Worm (Caenorhabditis elegans) whole organism, young adult: ENCODE results near the gene npr-40.

Experiments
- B0336.3 ChIP-seq: fragments of 200-800 bp; sonication (Bioruptor generic); IDR thresholded peaks from 2 replicates; pipeline ENCODE4 v1.3.6; 2022; ENCODE audit warnings: missing genetic modification characterization, missing compliant biosample characterization
- F23B12.7 ChIP-seq: sonication (generic microtip); optimal IDR thresholded peaks from 2 replicates; lab custom pipeline; 2017; ENCODE audit warnings: missing genetic modification characterization, mild to moderate bottlenecking, missing compliant biosample characterization, antibody characterized with exemption, moderate library complexity; ENCODE audit not compliant: insufficient read depth
- F39B2.1 ChIP-seq: fragments of 200-800 bp; sonication (Bioruptor generic); IDR thresholded peaks from 2 replicates; pipeline ENCODE4 v1.3.6; 2022; ENCODE audit warnings: missing genetic modification reagents, missing genetic modification characterization, missing compliant biosample characterization
- F49E8.2 ChIP-seq: sonication (generic microtip); optimal IDR thresholded peaks from 3 replicates; lab custom pipeline; 2017; ENCODE audit warnings: missing genetic modification characterization, mild to moderate bottlenecking, missing compliant biosample characterization, antibody characterized with exemption, moderate library complexity; ENCODE audit not compliant: insufficient read depth
- K11D2.4 ChIP-seq: fragments of 200-800 bp; sonication (Bioruptor generic); IDR thresholded peaks from 2 replicates; pipeline ENCODE4 v1.3.6; 2022; ENCODE audit warnings: missing genetic modification reagents, missing genetic modification characterization, missing compliant biosample characterization
- Y53G8AR.9 ChIP-seq: fragments of 200-800 bp; sonication (Bioruptor generic); conservative IDR thresholded peaks from 2 replicates; pipeline ENCODE4 v1.3.6; 2022; ENCODE audit warnings: missing genetic modification reagents, missing genetic modification characterization, missing compliant biosample characterization
- Y79H2A.3 ChIP-seq: fragments of 200-800 bp; sonication (Bioruptor generic); conservative IDR thresholded peaks from 2 replicates; pipeline ENCODE4 v1.3.6; 2022; ENCODE audit warnings: missing genetic modification reagents, missing genetic modification characterization, missing compliant biosample characterization
- ama-1 ChIP-seq, 3 experiments: fragments of 150-350 bp in 1 of 3; sonication (generic microtip) in 2 of 3; optimal IDR thresholded peaks; 2 replicates each; lab custom pipeline; 2014 to 2018; ENCODE audit warnings: missing biosample characterization in 2 of 3, missing genetic modification characterization in 2 of 3, missing genetic modification reagents in 2 of 3
- atf-7 ChIP-seq: sonication (generic microtip); optimal IDR thresholded peaks from 2 replicates; lab custom pipeline; 2017; ENCODE audit warnings: mild to moderate bottlenecking, missing genetic modification characterization, missing compliant biosample characterization
- attf-5 ChIP-seq: fragments of 200-800 bp; sonication (Bioruptor generic); optimal IDR thresholded peaks from 2 replicates; lab custom pipeline; 2018; ENCODE audit warnings: mild to moderate bottlenecking, missing genetic modification characterization, missing compliant biosample characterization
- cebp-1 ChIP-seq, 2 experiments: fragments of 200-800 bp in 1 of 2; sonication (Bioruptor generic) in 1 of 2; sonication (generic microtip) in 1 of 2; IDR thresholded peaks in 1 of 2; optimal IDR thresholded peaks in 1 of 2; 2 replicates each; pipeline versions ENCODE4 v1.3.6 to Lab custom; 2017 to 2022; ENCODE audit warnings: missing compliant biosample characterization in 2 of 2, missing genetic modification characterization in 2 of 2, mild to moderate bottlenecking in 1 of 2, missing genetic modification reagents in 1 of 2, moderate library complexity in 1 of 2
- cebp-2 ChIP-seq: fragments of 200-800 bp; sonication (Bioruptor generic); IDR thresholded peaks from 2 replicates; pipeline ENCODE4 v1.3.6; 2022; ENCODE audit warnings: missing genetic modification characterization, missing compliant biosample characterization
- ceh-100 ChIP-seq: fragments of 200-800 bp; sonication (Bioruptor generic); IDR thresholded peaks from 2 replicates; pipeline ENCODE4 v1.3.6; 2022; ENCODE audit warnings: missing genetic modification reagents, missing genetic modification characterization, missing compliant biosample characterization
- ceh-27 ChIP-seq: fragments of 200-800 bp; sonication (Bioruptor generic); optimal IDR thresholded peaks from 2 replicates; lab custom pipeline; 2018; ENCODE audit warnings: mild to moderate bottlenecking, missing genetic modification characterization, moderate library complexity, missing compliant biosample characterization
- ceh-40 ChIP-seq: fragments of 200-800 bp; sonication (Bioruptor generic); IDR thresholded peaks from 2 replicates; pipeline ENCODE4 v1.3.6; 2022; ENCODE audit warnings: missing genetic modification characterization, missing compliant biosample characterization
- ceh-79 ChIP-seq: sonication (generic microtip); optimal IDR thresholded peaks from 2 replicates; lab custom pipeline; 2017; ENCODE audit warnings: mild to moderate bottlenecking, missing genetic modification characterization, missing compliant biosample characterization
- ceh-91 ChIP-seq: fragments of 200-800 bp; sonication (Bioruptor generic); IDR thresholded peaks from 2 replicates; pipeline ENCODE4 v1.3.6; 2022; ENCODE audit warnings: missing genetic modification reagents, missing genetic modification characterization, missing compliant biosample characterization
- dpff-1 ChIP-seq: sonication (generic microtip); optimal IDR thresholded peaks from 2 replicates; lab custom pipeline; 2017; ENCODE audit warnings: mild to moderate bottlenecking, missing genetic modification characterization, missing compliant biosample characterization
- efl-1 ChIP-seq: fragments of 150-350 bp; optimal IDR thresholded peaks from 2 replicates; lab custom pipeline; 2014; ENCODE audit warnings: missing biosample characterization, missing genetic modification reagents, missing genetic modification characterization
- ekl-4 ChIP-seq: fragments of 200-800 bp; sonication (Bioruptor generic); IDR thresholded peaks from 2 replicates; pipeline ENCODE4 v1.3.6; 2022; ENCODE audit warnings: missing genetic modification reagents, missing genetic modification characterization, missing compliant biosample characterization
- gei-17 ChIP-seq: fragments of 200-800 bp; sonication (Bioruptor generic); optimal IDR thresholded peaks from 2 replicates; lab custom pipeline; 2018; ENCODE audit warnings: mild to moderate bottlenecking, missing genetic modification characterization, missing compliant biosample characterization
- let-526 ChIP-seq: fragments of 200-800 bp; sonication (Bioruptor generic); IDR thresholded peaks from 2 replicates; pipeline ENCODE4 v1.3.6; 2022; ENCODE audit warnings: missing genetic modification reagents, missing genetic modification characterization, missing compliant biosample characterization
- let-607 ChIP-seq, 2 experiments: fragments of 200-800 bp in 1 of 2; sonication (Bioruptor generic) in 1 of 2; sonication (generic microtip) in 1 of 2; optimal IDR thresholded peaks; 2 replicates each; lab custom pipeline; 2016 to 2018; ENCODE audit warnings: mild to moderate bottlenecking in 2 of 2, missing compliant biosample characterization in 2 of 2, missing genetic modification characterization in 2 of 2, moderate library complexity in 2 of 2, missing genotype in 1 of 2
- lin-26 ChIP-seq: fragments of 200-800 bp; sonication (Bioruptor generic); IDR thresholded peaks from 2 replicates; pipeline ENCODE4 v1.3.6; 2022; ENCODE audit warnings: missing genetic modification reagents, missing genetic modification characterization, missing compliant biosample characterization
- lin-35 ChIP-seq, 3 experiments: fragments of 150-350 bp in 2 of 3; sonication (generic microtip) in 1 of 3; optimal IDR thresholded peaks; 2 replicates each; lab custom pipeline; 2014 to 2018; ENCODE audit warnings: missing biosample characterization in 3 of 3, missing genetic modification characterization in 3 of 3, missing genetic modification reagents in 3 of 3
- lin-54 ChIP-seq: fragments of 200-800 bp; sonication (Bioruptor generic); optimal IDR thresholded peaks from 2 replicates; lab custom pipeline; 2018; ENCODE audit warnings: mild to moderate bottlenecking, missing genetic modification characterization, missing compliant biosample characterization
- madf-6 ChIP-seq: fragments of 200-800 bp; sonication (Bioruptor generic); IDR thresholded peaks from 2 replicates; pipeline ENCODE4 v1.3.6; 2022; ENCODE audit warnings: missing genetic modification reagents, missing genetic modification characterization, missing compliant biosample characterization
- mcd-1 ChIP-seq: fragments of 200-800 bp; sonication (Bioruptor generic); IDR thresholded peaks from 2 replicates; pipeline ENCODE4 v1.3.6; 2022; ENCODE audit warnings: missing genetic modification reagents, missing genetic modification characterization, missing compliant biosample characterization
- mes-4 ChIP-seq: sonication (generic microtip); optimal IDR thresholded peaks from 2 replicates; lab custom pipeline; 2016; ENCODE audit warnings: missing genotype, missing genetic modification characterization, missing compliant biosample characterization
- nfya-2 ChIP-seq: fragments of 200-800 bp; sonication (Bioruptor generic); IDR thresholded peaks from 2 replicates; pipeline ENCODE4 v1.3.6; 2022; ENCODE audit warnings: missing genetic modification reagents, missing genetic modification characterization, missing compliant biosample characterization
- nfyb-1 ChIP-seq: fragments of 200-800 bp; sonication (Bioruptor generic); IDR thresholded peaks from 2 replicates; pipeline ENCODE4 v1.3.6; 2022; ENCODE audit warnings: missing genetic modification reagents, missing genetic modification characterization, missing compliant biosample characterization
- nhr-80 ChIP-seq: sonication (generic microtip); optimal IDR thresholded peaks from 2 replicates; lab custom pipeline; 2016; ENCODE audit warnings: missing genetic modification characterization, missing compliant biosample characterization
- pha-4 ChIP-seq: fragments of 150-350 bp; sonication (generic microtip); optimal IDR thresholded peaks from 2 replicates; lab custom pipeline; 2014; ENCODE audit warnings: missing biosample characterization, missing genetic modification reagents, missing genetic modification characterization
- rec-8 ChIP-seq, 2 experiments: sonication (generic microtip); optimal IDR thresholded peaks; 2 replicates each; lab custom pipeline; 2016; ENCODE audit warnings: mild to moderate bottlenecking in 2 of 2, missing genetic modification characterization in 2 of 2, missing genetic modification reagents in 2 of 2, missing genotype in 2 of 2, missing biosample characterization in 1 of 2, missing compliant biosample characterization in 1 of 2, moderate library complexity in 1 of 2
- repo-1 ChIP-seq: sonication (generic microtip); optimal IDR thresholded peaks from 2 replicates; lab custom pipeline; 2017; ENCODE audit warnings: mild to moderate bottlenecking, missing genetic modification characterization, missing compliant biosample characterization
- snpc-1.3 ChIP-seq: sonication (generic microtip); optimal IDR thresholded peaks from 2 replicates; lab custom pipeline; 2017; ENCODE audit warnings: missing genetic modification characterization, mild to moderate bottlenecking, missing compliant biosample characterization, antibody characterized with exemption, moderate library complexity, missing genotype, missing genetic modification reagents; ENCODE audit not compliant: insufficient read depth
- somi-1 ChIP-seq: fragments of 200-800 bp; sonication (Bioruptor generic); optimal IDR thresholded peaks from 2 replicates; lab custom pipeline; 2018; ENCODE audit warnings: mild to moderate bottlenecking, missing genetic modification characterization, missing compliant biosample characterization
- sptf-2 ChIP-seq: fragments of 200-800 bp; sonication (Bioruptor generic); optimal IDR thresholded peaks from 2 replicates; lab custom pipeline; 2018; ENCODE audit warnings: mild to moderate bottlenecking, missing genetic modification characterization, missing compliant biosample characterization
- tbp1 ChIP-seq: fragments of 200-800 bp; sonication (Bioruptor generic); optimal IDR thresholded peaks from 2 replicates; lab custom pipeline; 2018; ENCODE audit warnings: mild to moderate bottlenecking, missing genetic modification characterization, missing compliant biosample characterization
- zfh-2 ChIP-seq: fragments of 200-800 bp; sonication (Bioruptor generic); conservative IDR thresholded peaks from 2 replicates; pipeline ENCODE4 v1.3.6; 2022; ENCODE audit warnings: missing genetic modification reagents, missing genetic modification characterization, missing compliant biosample characterization
- ztf-22 ChIP-seq: fragments of 200-800 bp; sonication (Bioruptor generic); optimal IDR thresholded peaks from 2 replicates; lab custom pipeline; 2018; ENCODE audit warnings: mild to moderate bottlenecking, missing genetic modification characterization, moderate library complexity, missing compliant biosample characterization
- ztf-26 ChIP-seq: sonication (generic microtip); optimal IDR thresholded peaks from 2 replicates; lab custom pipeline; 2017; ENCODE audit warnings: missing genetic modification characterization, missing compliant biosample characterization
- ztf-28 ChIP-seq: fragments of 200-800 bp; sonication (Bioruptor generic); IDR thresholded peaks from 2 replicates; pipeline ENCODE4 v1.3.6; 2022; ENCODE audit warnings: missing genetic modification reagents, missing genetic modification characterization, missing compliant biosample characterization

Gene npr-40

ce11 chrX:14946217-14946463, 27.5 kb downstream of the npr-40 start, which contains the start of gene mrp-5:
mrp-5 (minus strand) TSS chrX:14946317.
- no peak for TF ChIP-seq lin-54 (GFP tag; lab: Kevin White, UChicago)
- TF ChIP-seq attf-5 (GFP tag; lab: Kevin White, UChicago), result no peak
- TF ChIP-seq tbp1 (GFP tag; lab: Kevin White, UChicago), result no peak
- TF ChIP-seq ztf-26 (tag; lab: Kevin White, UChicago), result no peak
- TF ChIP-seq nhr-80 (tag; lab: Kevin White, UChicago), result no peak
- TF ChIP-seq F49E8.2 (tag; lab: Kevin White, UChicago), result no peak
- TF ChIP-seq gei-17 (GFP tag; lab: Kevin White, UChicago), result no peak
- TF ChIP-seq K11D2.4 (GFP tag; lab: Robert Waterston, UW), result no peak
- TF ChIP-seq ceh-27, result no peak
- no peak for TF ChIP-seq ceh-91 (GFP tag; lab: Robert Waterston, UW)
- TF ChIP-seq ekl-4 (GFP tag; lab: Robert Waterston, UW), result no peak
- TF ChIP-seq efl-1 (GFP tag; lab: Kevin White, UChicago), result no peak
- TF ChIP-seq ceh-40, result no peak
- no peak for TF ChIP-seq pha-4 (tag; lab: Kevin White, UChicago)
- no peak for TF ChIP-seq F23B12.7 (tag; lab: Kevin White, UChicago)
- no peak for TF ChIP-seq zfh-2 (GFP tag; lab: Robert Waterston, UW)

- TF ChIP-seq Y53G8AR.9 (GFP tag; lab: Robert Waterston, UW) (no peak), lin-26 (GFP tag; lab: Robert Waterston, UW) (no peak), ama-1 (optimal IDR thresholded peaks at IDR 0.05; lab: Kevin White, UChicago) (no peak), ama-1 (GFP tag; optimal IDR thresholded peaks at IDR 0.05; lab: Kevin White, UChicago) (no peak), ztf-22 (peak; percentile 49), rec-8 (tag; optimal IDR thresholded peaks at IDR 0.05; lab: Kevin White, UChicago) (no peak), ceh-100 (no peak), dpff-1 (no peak), attf-5 (GFP tag; lab: Kevin White, UChicago) (peak; percentile 32), sptf-2 (GFP tag; lab: Kevin White, UChicago) (peak; percentile 31), ceh-91 (GFP tag; lab: Robert Waterston, UW) (no peak), madf-6 (GFP tag; lab: Robert Waterston, UW) (no peak), F39B2.1 (GFP tag; lab: Robert Waterston, UW) (no peak), nfya-2 (no peak), atf-7 (tag; lab: Kevin White, UChicago) (no peak), mcd-1 (GFP tag; lab: Robert Waterston, UW) (peak; percentile 75), repo-1 (tag; lab: Kevin White, UChicago) (no peak), ceh-27 (peak; percentile 36), B0336.3 (GFP tag; lab: Robert Waterston, UW) (no peak; the same call in 1 of the 2 replicates), let-526 (GFP tag; lab: Robert Waterston, UW) (0 out of 2 replicates have a peak, but pooled peaks have one; percentile 38), let-607 (tag; optimal IDR thresholded peaks at IDR 0.05; lab: Kevin White, UChicago) (peak; percentile 47 to 51), Y79H2A.3 (GFP tag; lab: Robert Waterston, UW) (no peak), lin-35 (GFP tag; optimal IDR thresholded peaks at IDR 0.05; lab: Kevin White, UChicago) (no peak), mes-4 (tag; lab: Kevin White, UChicago) (no peak), ztf-28 (GFP tag; lab: Robert Waterston, UW) (no peak), somi-1 (GFP tag; lab: Kevin White, UChicago) (peak; percentile 12), snpc-1.3 (tag; lab: Kevin White, UChicago) (no peak), cebp-2 (GFP tag; lab: Robert Waterston, UW) (peak; percentile 76; the same call in 1 of the 2 replicates), ceh-79 (tag; lab: Kevin White, UChicago) (no peak), cebp-1 (GFP tag; IDR thresholded peaks at IDR 0.05; lab: Robert Waterston, UW) (no peak), cebp-1 (tag; optimal IDR thresholded peaks at IDR 0.05; lab: Kevin White, UChicago) (peak; percentile 59), nhr-80 (tag; lab: Kevin White, UChicago) (peak; percentile 93), nfyb-1 (GFP tag; lab: Robert Waterston, UW) (0 out of 2 replicates have a peak, but pooled peaks have one; percentile 35)
Observed at ce11 chrX:14946464-14947354, 28.1 kb downstream of the npr-40 start.
